Fruit fly (Drosophila melanogaster) whole organism, embryonic: ENCODE results near the gene rho-5.

ENCODE experiments used
- Asciz ChIP-seq: fragments of 200-800 bp; sonication (Bioruptor generic); optimal IDR thresholded peaks from 2 replicates; lab custom pipeline; 2017; ENCODE audit warnings: missing biosample characterization, mild to moderate bottlenecking, missing genetic modification characterization, missing genetic modification reagents
- CG10147 ChIP-seq: fragments of 200-800 bp; sonication (Bioruptor generic); optimal IDR thresholded peaks from 2 replicates; lab custom pipeline; 2019; ENCODE audit warnings: missing biosample characterization, mild to moderate bottlenecking, missing genetic modification characterization, moderate library complexity
- CG1024 ChIP-seq: fragments of 200-800 bp; sonication (Bioruptor generic); IDR thresholded peaks from 2 replicates; pipeline ENCODE4 v1.3.6; 2022; ENCODE audit warnings: missing biosample characterization, missing genetic modification characterization
- CG10274 ChIP-seq: fragments of 200-800 bp; sonication (Bioruptor generic); optimal IDR thresholded peaks from 3 replicates; lab custom pipeline; 2017; ENCODE audit warnings: missing biosample characterization, mild to moderate bottlenecking, missing genetic modification characterization
- CG11093 ChIP-seq: fragments of 200-800 bp; sonication (Bioruptor generic); IDR thresholded peaks from 3 replicates; pipeline ENCODE4 v1.3.6; 2022; ENCODE audit warnings: missing biosample characterization, missing genetic modification characterization
- CG11504 ChIP-seq: fragments of 200-800 bp; sonication (Bioruptor generic); optimal IDR thresholded peaks from 3 replicates; lab custom pipeline; 2019; ENCODE audit warnings: missing biosample characterization, mild to moderate bottlenecking, missing genetic modification characterization, moderate library complexity
- CG11560 ChIP-seq: fragments of 200-800 bp; sonication (Bioruptor generic); IDR thresholded peaks from 3 replicates; pipeline ENCODE4 v1.3.6; 2022; ENCODE audit warnings: missing biosample characterization, missing genetic modification characterization
- CG11696 ChIP-seq: fragments of 200-800 bp; sonication (Bioruptor generic); IDR thresholded peaks from 2 replicates; pipeline ENCODE4 v1.3.6; 2022; ENCODE audit warnings: missing biosample characterization, missing genetic modification characterization
- CG12299 ChIP-seq: fragments of 200-800 bp; sonication (Bioruptor generic); optimal IDR thresholded peaks from 2 replicates; lab custom pipeline; 2018; ENCODE audit warnings: missing biosample characterization, mild to moderate bottlenecking, missing genetic modification characterization
- CG16863 ChIP-seq: fragments of 200-800 bp; sonication (Bioruptor generic); optimal IDR thresholded peaks from 3 replicates; lab custom pipeline; 2016; ENCODE audit warnings: missing biosample characterization, missing genetic modification characterization
- CG17328 ChIP-seq: fragments of 200-800 bp; sonication (Bioruptor generic); IDR thresholded peaks from 2 replicates; pipeline ENCODE4 v1.3.6; 2022; ENCODE audit warnings: missing biosample characterization, missing genetic modification characterization
- CG3065 ChIP-seq: fragments of 200-800 bp; sonication (Bioruptor generic); optimal IDR thresholded peaks from 2 replicates; lab custom pipeline; 2016; ENCODE audit warnings: missing biosample characterization, missing genetic modification characterization
- CG33213 ChIP-seq: fragments of 200-800 bp; sonication (Bioruptor generic); optimal IDR thresholded peaks from 3 replicates; lab custom pipeline; 2016; ENCODE audit warnings: missing biosample characterization, missing genetic modification characterization
- CG34224 ChIP-seq: fragments of 200-800 bp; sonication (Bioruptor generic); IDR thresholded peaks from 3 replicates; pipeline ENCODE4 v1.3.6; 2022; ENCODE audit warnings: missing biosample characterization, missing genetic modification characterization; ENCODE audit not compliant: partially characterized antibody
- CG4707 ChIP-seq: fragments of 200-800 bp; sonication (Bioruptor generic); optimal IDR thresholded peaks from 2 replicates; lab custom pipeline; 2018; ENCODE audit warnings: missing biosample characterization, mild to moderate bottlenecking, missing genetic modification characterization, moderate library complexity
- CG5953 ChIP-seq: fragments of 200-800 bp; sonication (Bioruptor generic); IDR thresholded peaks from 2 replicates; pipeline ENCODE4 v1.3.6; 2022; ENCODE audit warnings: missing biosample characterization, missing genetic modification characterization
- CG7271 ChIP-seq: fragments of 200-800 bp; sonication (Bioruptor generic); optimal IDR thresholded peaks from 2 replicates; lab custom pipeline; 2018; ENCODE audit warnings: missing biosample characterization, mild to moderate bottlenecking, missing genetic modification characterization, moderate library complexity
- CG7372 ChIP-seq: fragments of 200-800 bp; sonication (Bioruptor generic); IDR thresholded peaks from 2 replicates; pipeline ENCODE4 v1.3.6; 2022; ENCODE audit warnings: missing biosample characterization, missing genetic modification characterization
- CG8924 ChIP-seq: fragments of 200-800 bp; optimal IDR thresholded peaks from 3 replicates; lab custom pipeline; 2019; ENCODE audit warnings: missing biosample characterization, mild to moderate bottlenecking, missing genetic modification characterization, moderate library complexity
- CG9609 ChIP-seq: fragments of 200-800 bp; sonication (Bioruptor generic); optimal IDR thresholded peaks from 3 replicates; lab custom pipeline; 2016; ENCODE audit warnings: missing biosample characterization, missing genetic modification characterization
- CG9876 ChIP-seq: fragments of 200-800 bp; sonication (Bioruptor generic); optimal IDR thresholded peaks from 2 replicates; lab custom pipeline; 2016; ENCODE audit warnings: missing biosample characterization, missing genetic modification characterization
- CG9932 ChIP-seq: fragments of 200-800 bp; sonication (Bioruptor generic); IDR thresholded peaks from 2 replicates; pipeline ENCODE4 v1.3.6; 2022; ENCODE audit warnings: missing biosample characterization, missing genetic modification characterization
- Dip3 ChIP-seq: fragments of 200-800 bp; sonication (Bioruptor generic); optimal IDR thresholded peaks from 3 replicates; lab custom pipeline; 2016; ENCODE audit warnings: missing biosample characterization, missing genetic modification characterization
- Fer1 ChIP-seq: fragments of 200-800 bp; sonication (Bioruptor generic); optimal IDR thresholded peaks from 2 replicates; lab custom pipeline; 2017; ENCODE audit warnings: missing biosample characterization, mild to moderate bottlenecking, missing genetic modification characterization
- HmgD ChIP-seq: fragments of 200-800 bp; sonication (Bioruptor generic); optimal IDR thresholded peaks from 3 replicates; lab custom pipeline; 2016; ENCODE audit warnings: missing biosample characterization, missing genetic modification characterization
- Meics ChIP-seq: fragments of 200-800 bp; sonication (Bioruptor generic); optimal IDR thresholded peaks from 2 replicates; lab custom pipeline; 2017; ENCODE audit warnings: missing biosample characterization, mild to moderate bottlenecking, missing genetic modification characterization
- Nf-YC ChIP-seq: fragments of 200-800 bp; optimal IDR thresholded peaks from 3 replicates; lab custom pipeline; 2019; ENCODE audit warnings: missing biosample characterization, mild to moderate bottlenecking, missing genetic modification characterization, moderate library complexity
- Ptx1 ChIP-seq: fragments of 200-800 bp; sonication (Bioruptor generic); IDR thresholded peaks from 2 replicates; pipeline ENCODE4 v1.3.6; 2022; ENCODE audit warnings: missing biosample characterization, missing genetic modification characterization
- ac ChIP-seq: fragments of 200-800 bp; sonication (Bioruptor generic); optimal IDR thresholded peaks from 3 replicates; lab custom pipeline; 2017; ENCODE audit warnings: missing biosample characterization, mild to moderate bottlenecking, missing genetic modification characterization
- al ChIP-seq: fragments of 200-800 bp; sonication (Bioruptor generic); IDR thresholded peaks from 2 replicates; pipeline ENCODE4 v1.3.6; 2022; ENCODE audit warnings: missing biosample characterization, missing genetic modification characterization
- ato ChIP-seq: fragments of 200-800 bp; sonication (Bioruptor generic); IDR thresholded peaks from 2 replicates; pipeline ENCODE4 v1.3.6; 2022; ENCODE audit warnings: missing biosample characterization, missing genetic modification characterization; ENCODE audit not compliant: partially characterized antibody
- cas ChIP-seq: fragments of 200-800 bp; sonication (Bioruptor generic); IDR thresholded peaks from 2 replicates; pipeline ENCODE4 v1.3.6; 2022; ENCODE audit warnings: missing biosample characterization, missing genetic modification characterization
- danr ChIP-seq: fragments of 200-800 bp; sonication (Bioruptor generic); IDR thresholded peaks from 2 replicates; pipeline ENCODE4 v1.3.6; 2022; ENCODE audit warnings: missing biosample characterization, missing genetic modification characterization
- disco-r ChIP-seq: fragments of 200-800 bp; sonication (Bioruptor generic); optimal IDR thresholded peaks from 2 replicates; lab custom pipeline; 2016; ENCODE audit warnings: missing biosample characterization, missing genetic modification characterization
- eve ChIP-seq, 2 experiments: fragments of >200 bp; optimal IDR thresholded peaks; 2 replicates each; lab custom pipeline; 2017; ENCODE audit warnings: missing biosample characterization in 2 of 2, missing genetic modification characterization in 2 of 2
- gcm2 ChIP-seq: fragments of 200-800 bp; sonication (Bioruptor generic); optimal IDR thresholded peaks from 2 replicates; lab custom pipeline; 2016; ENCODE audit warnings: missing biosample characterization, missing genetic modification characterization
- gem ChIP-seq: fragments of 200-800 bp; sonication (Bioruptor generic); optimal IDR thresholded peaks from 2 replicates; lab custom pipeline; 2019; ENCODE audit warnings: missing biosample characterization, mild to moderate bottlenecking, missing genetic modification characterization, moderate library complexity
- gro ChIP-seq: fragments of 200-800 bp; sonication (Bioruptor generic); optimal IDR thresholded peaks from 2 replicates; lab custom pipeline; 2016; ENCODE audit warnings: missing biosample characterization, missing genetic modification characterization
- gsb ChIP-seq: fragments of 200-800 bp; sonication (Bioruptor generic); IDR thresholded peaks from 2 replicates; pipeline ENCODE4 v1.3.6; 2022; ENCODE audit warnings: missing biosample characterization, missing genetic modification characterization
- ind ChIP-seq: fragments of 200-800 bp; sonication (Bioruptor generic); optimal IDR thresholded peaks from 3 replicates; lab custom pipeline; 2016; ENCODE audit warnings: missing biosample characterization, missing genetic modification characterization
- odd ChIP-seq: fragments of 200-800 bp; sonication (Bioruptor generic); optimal IDR thresholded peaks from 2 replicates; lab custom pipeline; 2017; ENCODE audit warnings: missing biosample characterization, mild to moderate bottlenecking, missing genetic modification characterization
- psq ChIP-seq: fragments of 200-800 bp; sonication (Bioruptor generic); optimal IDR thresholded peaks from 2 replicates; lab custom pipeline; 2017; ENCODE audit warnings: missing biosample characterization, missing genetic modification characterization
- sd ChIP-seq: fragments of 200-800 bp; sonication (Bioruptor generic); optimal IDR thresholded peaks from 3 replicates; lab custom pipeline; 2018; ENCODE audit warnings: missing biosample characterization, mild to moderate bottlenecking, missing genetic modification characterization, moderate library complexity
- sob ChIP-seq: fragments of 200-800 bp; sonication (Bioruptor generic); IDR thresholded peaks from 2 replicates; pipeline ENCODE4 v1.3.6; 2022; ENCODE audit warnings: missing biosample characterization, missing genetic modification characterization
- stc ChIP-seq: fragments of 200-800 bp; sonication (Bioruptor generic); IDR thresholded peaks from 2 replicates; pipeline ENCODE4 v1.3.6; 2022; ENCODE audit warnings: missing biosample characterization, missing genetic modification characterization
- tio ChIP-seq: fragments of 200-800 bp; sonication (Bioruptor generic); optimal IDR thresholded peaks from 2 replicates; lab custom pipeline; 2017; ENCODE audit warnings: missing biosample characterization, missing genetic modification characterization, inconsistent platforms
- tna ChIP-seq: fragments of 200-800 bp; sonication (Bioruptor generic); IDR thresholded peaks from 2 replicates; pipeline ENCODE4 v1.3.6; 2022; ENCODE audit warnings: missing biosample characterization, missing genetic modification characterization; ENCODE audit not compliant: partially characterized antibody
- toy ChIP-seq: fragments of 200-800 bp; sonication (Bioruptor generic); IDR thresholded peaks from 2 replicates; pipeline ENCODE4 v1.3.6; 2022; ENCODE audit warnings: missing biosample characterization, missing genetic modification characterization
- twi ChIP-seq: fragments of 200-800 bp; optimal IDR thresholded peaks from 2 replicates; lab custom pipeline; 2019; ENCODE audit warnings: missing biosample characterization, mild to moderate bottlenecking, missing genetic modification characterization, moderate library complexity
- tx ChIP-seq: fragments of 200-800 bp; sonication (Bioruptor generic); optimal IDR thresholded peaks from 2 replicates; lab custom pipeline; 2016; ENCODE audit warnings: missing biosample characterization, missing genetic modification characterization
- usp ChIP-seq: fragments of >200 bp; optimal IDR thresholded peaks from 2 replicates; lab custom pipeline; 2017; ENCODE audit warnings: missing biosample characterization, missing genetic modification characterization

The rho-5 gene

dm6 chr2L:10408122-10408576 lies 34.4 kb upstream of the rho-5 start, which contains the start of the genes Ip259 and RpS27A (continued):
- TF ChIP-seq CG17328 (peak; percentile 87), CG9932 (GFP tag; lab: Robert Waterston, UW) (no peak), CG34224 (GFP tag; lab: Robert Waterston, UW) (no peak; the same call in 2 of the 3 replicates), ind (GFP tag; lab: Kevin White, UChicago) (no peak), CG9609 (GFP tag; lab: Kevin White, UChicago) (peak; percentile 62), Fer1 (peak; percentile 70), sob (GFP tag; lab: Robert Waterston, UW) (peak; percentile 84), CG16863 (GFP tag; lab: Kevin White, UChicago) (peak; percentile 47), Meics (GFP tag; lab: Kevin White, UChicago) (peak; percentile 91), CG8924 (tag; lab: Kevin White, UChicago) (peak; percentile 61), Dip3 (GFP tag; lab: Kevin White, UChicago) (peak; percentile 68), CG33213 (GFP tag; lab: Kevin White, UChicago) (peak; percentile 88), psq (GFP tag; lab: Kevin White, UChicago) (peak; percentile 27), gem (no peak), odd (peak; percentile 65), CG4707 (GFP tag; lab: Kevin White, UChicago) (peak; percentile 79), toy (GFP tag; lab: Robert Waterston, UW) (no peak), HmgD (peak; percentile 35), gro (GFP tag; lab: Kevin White, UChicago) (peak; percentile 61), CG3065 (GFP tag; lab: Kevin White, UChicago) (peak; percentile 61), CG7271 (tag; lab: Kevin White, UChicago) (peak; percentile 82), tio (GFP tag; lab: Kevin White, UChicago) (peak; percentile 71), eve (GFP tag; optimal IDR thresholded peaks at IDR 0.05; lab: Kevin White, UChicago) (peak in 1 of 2 experiments; percentile 77), CG10147 (GFP tag; lab: Kevin White, UChicago) (peak; percentile 66), tna (no peak; the same call in 1 of the 2 replicates), stc (GFP tag; lab: Robert Waterston, UW) (peak; percentile 75), danr (GFP tag; lab: Robert Waterston, UW) (peak; percentile 40; the same call in 1 of the 2 replicates), CG7372 (GFP tag; lab: Robert Waterston, UW) (peak; percentile 63; the same call in 1 of the 2 replicates), CG11560 (no peak), CG11504 (no peak), CG11696 (GFP tag; lab: Robert Waterston, UW) (no peak), gsb (GFP tag; lab: Robert Waterston, UW) (peak; percentile 40), cas (GFP tag; lab: Robert Waterston, UW) (0 out of 2 replicates have a peak, but pooled peaks have one; percentile 35), Nf-YC (peak; percentile 56), tx (GFP tag; lab: Kevin White, UChicago) (no peak), sd (tag; lab: Kevin White, UChicago) (no peak), CG11093 (GFP tag; lab: Robert Waterston, UW) (no peak), Ptx1 (GFP tag; lab: Robert Waterston, UW) (peak; percentile 71; the same call in 1 of the 2 replicates), CG9876 (GFP tag; lab: Kevin White, UChicago) (peak; percentile 84), ato (no peak), ac (GFP tag; lab: Kevin White, UChicago) (peak; percentile 62), usp (GFP tag; lab: Kevin White, UChicago) (no peak), disco-r (GFP tag; lab: Kevin White, UChicago) (peak; percentile 43), twi (tag; lab: Kevin White, UChicago) (peak; percentile 46), CG10274 (GFP tag; lab: Kevin White, UChicago) (peak; percentile 27), CG5953 (GFP tag; lab: Robert Waterston, UW) (peak; percentile 65; the same call in 1 of the 2 replicates), gcm2 (GFP tag; lab: Kevin White, UChicago) (peak; percentile 10), CG12299 (tag; lab: Kevin White, UChicago) (peak; percentile 64), al (GFP tag; lab: Robert Waterston, UW) (peak; percentile 56), CG1024 (GFP tag; lab: Robert Waterston, UW) (peak; percentile 98), Asciz (GFP tag; lab: Kevin White, UChicago) (peak; percentile 70)
